Fruit fly (Drosophila melanogaster): ENCODE measurements around the gene CheA87a.
A peak's percentile ranks its signal among the peaks of the same experiment; 100 is the strongest.

CheA87a gene

DNA sequence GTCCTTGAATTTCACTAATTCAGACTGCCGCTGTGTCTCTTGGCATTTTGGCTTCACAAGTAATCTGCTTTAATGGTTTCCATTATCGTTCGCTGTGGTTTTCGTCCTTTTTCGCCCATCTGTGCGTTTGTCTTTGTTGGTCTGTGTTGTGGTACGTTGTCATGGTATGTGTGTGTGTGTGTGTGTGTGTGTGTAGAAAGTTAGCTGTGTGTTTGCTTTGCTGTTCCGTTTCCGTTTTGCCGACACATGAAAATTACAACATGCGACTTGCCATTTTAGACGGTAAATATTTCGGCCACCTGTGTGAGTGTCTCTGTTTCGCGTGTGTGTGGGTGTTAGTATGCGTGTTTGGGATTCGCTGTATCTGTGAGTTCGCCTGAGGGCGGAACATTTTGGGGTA, 12.5 kb upstream of the CheA87a start:
- TF ChIP-seq psq (GFP tag; optimal IDR thresholded peaks at IDR 0.05) (no peak), Dfd (GFP tag; optimal IDR thresholded peaks at IDR 0.05) (peak; percentile 58), OdsH (GFP tag; optimal IDR thresholded peaks at IDR 0.05) (no peak), Abd-B (GFP tag; optimal IDR thresholded peaks at IDR 0.05) (no peak), jim (GFP tag; optimal IDR thresholded peaks at IDR 0.05) (no peak)

DNA sequence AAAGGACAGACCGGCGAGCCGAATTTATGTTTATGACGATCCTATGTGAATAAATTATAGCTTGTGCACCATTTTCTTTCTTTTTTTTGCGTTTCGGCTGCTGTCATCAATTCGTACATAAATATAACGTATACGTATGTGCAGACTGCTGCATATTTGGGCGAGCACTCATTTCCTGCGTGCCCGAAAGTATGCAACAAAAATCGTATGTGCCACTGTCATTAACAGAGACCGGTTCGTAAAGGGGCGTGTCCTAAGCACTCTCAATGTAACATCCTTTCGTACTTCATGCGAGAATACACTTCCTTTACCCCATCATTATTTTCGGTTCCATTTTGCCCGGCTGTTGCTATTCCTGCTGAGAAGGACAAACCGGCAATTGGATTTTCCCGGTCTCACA, 9.3 kb upstream of the CheA87a start:
- no peak for TF ChIP-seq sv (GFP tag; optimal IDR thresholded peaks at IDR 0.05)
- peak; percentile 28 for TF ChIP-seq Myc (optimal IDR thresholded peaks at IDR 0.05)
- no peak for TF ChIP-seq fru (GFP tag; optimal IDR thresholded peaks at IDR 0.05)
- no peak for TF ChIP-seq Vsx2 (GFP tag; optimal IDR thresholded peaks at IDR 0.05; ENCODE audit: partially characterized antibody)
- no peak for TF ChIP-seq sage (GFP tag; optimal IDR thresholded peaks at IDR 0.05)
- TF ChIP-seq foxo (GFP tag; optimal IDR thresholded peaks at IDR 0.05), result no peak
- TF ChIP-seq OdsH (GFP tag; optimal IDR thresholded peaks at IDR 0.05), result no peak
- no peak for TF ChIP-seq lola (GFP tag; optimal IDR thresholded peaks at IDR 0.05)
- TF ChIP-seq Abd-B (GFP tag; optimal IDR thresholded peaks at IDR 0.05), result no peak
- TF ChIP-seq h (GFP tag; optimal IDR thresholded peaks at IDR 0.05), result no peak
- no peak for TF ChIP-seq usp (GFP tag; optimal IDR thresholded peaks at IDR 0.05)
- no peak for TF ChIP-seq dmrt93B (GFP tag; optimal IDR thresholded peaks at IDR 0.05)
- no peak for TF ChIP-seq Sp1 (GFP tag; optimal IDR thresholded peaks at IDR 0.05)
- no peak for TF ChIP-seq Dfd (GFP tag; optimal IDR thresholded peaks at IDR 0.05)
- no peak for TF ChIP-seq HLH106 (tag; optimal IDR thresholded peaks at IDR 0.05)
- TF ChIP-seq psq (GFP tag; optimal IDR thresholded peaks at IDR 0.05), result no peak
- no peak for TF ChIP-seq Hnf4 (GFP tag; optimal IDR thresholded peaks at IDR 0.05)
- peak; percentile 1 for TF ChIP-seq rgr (GFP tag; optimal IDR thresholded peaks at IDR 0.05)
- TF ChIP-seq Mio (GFP tag; optimal IDR thresholded peaks at IDR 0.05), result no peak
- peak; percentile 49 for TF ChIP-seq Dif (GFP tag; optimal IDR thresholded peaks at IDR 0.05; ENCODE audit: partially characterized antibody)
- peak; percentile 48 for TF ChIP-seq N (GFP tag; optimal IDR thresholded peaks at IDR 0.05)
- no peak for TF ChIP-seq woc (GFP tag; optimal IDR thresholded peaks at IDR 0.05)
- TF ChIP-seq dl (GFP tag; optimal IDR thresholded peaks at IDR 0.05; ENCODE audit: insufficient read depth in 1 of 2, partially characterized antibody in 2 of 2), result no peak
- TF ChIP-seq CG9705 (GFP tag; optimal IDR thresholded peaks at IDR 0.05), result no peak
- TF ChIP-seq CG32264 (GFP tag; optimal IDR thresholded peaks at IDR 0.05), result no peak
- TF ChIP-seq brk (GFP tag; optimal IDR thresholded peaks at IDR 0.05), result no peak
- no peak for TF ChIP-seq jim (GFP tag; optimal IDR thresholded peaks at IDR 0.05)
- TF ChIP-seq Hr83 (GFP tag; optimal IDR thresholded peaks at IDR 0.05; ENCODE audit: poor library complexity, severe bottlenecking), result no peak
- TF ChIP-seq dsf (GFP tag; optimal IDR thresholded peaks at IDR 0.05; ENCODE audit: borderline replicate concordance), result no peak
- no peak for TF ChIP-seq Jra (GFP tag; optimal IDR thresholded peaks at IDR 0.05)
- TF ChIP-seq Hr78 (GFP tag; optimal IDR thresholded peaks at IDR 0.05), result no peak
- TF ChIP-seq Rel (GFP tag; optimal IDR thresholded peaks at IDR 0.05), result no peak
- no peak for TF ChIP-seq Rel (tag; optimal IDR thresholded peaks at IDR 0.05)
- TF ChIP-seq br (GFP tag; optimal IDR thresholded peaks at IDR 0.05), result no peak
- TF ChIP-seq tai (GFP tag; optimal IDR thresholded peaks at IDR 0.05), result no peak
- TF ChIP-seq CrebA (GFP tag; optimal IDR thresholded peaks at IDR 0.05; ENCODE audit: borderline replicate concordance), result no peak

DNA sequence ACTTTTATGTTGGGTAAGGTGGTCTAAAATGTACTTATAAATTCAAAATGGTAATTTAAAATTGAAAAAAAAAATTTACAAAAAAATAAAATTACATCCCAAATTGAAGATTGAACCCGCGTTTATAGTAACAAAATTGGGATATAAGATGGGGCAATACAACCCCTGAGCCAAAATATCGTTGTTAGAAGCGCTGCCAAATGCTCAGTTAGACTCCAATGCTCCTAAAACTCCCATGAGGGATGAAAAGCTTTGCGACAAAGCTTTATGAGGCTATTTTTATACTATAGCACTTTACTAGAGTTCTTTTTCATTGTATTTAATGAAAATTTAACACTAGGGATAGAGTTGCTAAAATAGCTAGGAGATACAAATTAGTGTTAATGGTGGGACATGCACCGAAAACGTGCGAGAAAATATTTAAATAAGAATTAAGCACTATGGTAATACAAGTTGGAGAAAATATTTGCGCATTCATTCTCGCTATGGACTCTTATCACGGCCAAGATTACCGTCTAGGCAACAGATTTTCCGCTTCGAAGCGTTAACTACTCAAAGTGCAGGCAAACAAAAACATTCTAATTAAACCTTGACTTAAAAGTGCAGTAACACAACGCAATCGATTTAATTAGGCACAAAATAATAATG, 6.0 kb upstream of the CheA87a start:
- no peak for TF ChIP-seq woc (GFP tag; optimal IDR thresholded peaks at IDR 0.05)
- no peak for TF ChIP-seq jim (GFP tag; optimal IDR thresholded peaks at IDR 0.05)
- no peak for TF ChIP-seq usp (GFP tag; optimal IDR thresholded peaks at IDR 0.05)
- no peak for TF ChIP-seq Abd-B (GFP tag; optimal IDR thresholded peaks at IDR 0.05)
- no peak for TF ChIP-seq rgr (GFP tag; optimal IDR thresholded peaks at IDR 0.05)
- no peak for TF ChIP-seq pan (optimal IDR thresholded peaks at IDR 0.05)
- TF ChIP-seq tai (GFP tag; optimal IDR thresholded peaks at IDR 0.05), result no peak
- TF ChIP-seq Sp1 (GFP tag; optimal IDR thresholded peaks at IDR 0.05), result no peak
- TF ChIP-seq foxo (GFP tag; optimal IDR thresholded peaks at IDR 0.05), result no peak
- TF ChIP-seq brk (GFP tag; optimal IDR thresholded peaks at IDR 0.05), result no peak
- no peak for TF ChIP-seq psq (GFP tag; optimal IDR thresholded peaks at IDR 0.05)
- no peak for TF ChIP-seq dl (GFP tag; optimal IDR thresholded peaks at IDR 0.05; ENCODE audit: insufficient read depth in 1 of 2, partially characterized antibody in 2 of 2)
- no peak for TF ChIP-seq fru (GFP tag; optimal IDR thresholded peaks at IDR 0.05)
- TF ChIP-seq Hr83 (GFP tag; optimal IDR thresholded peaks at IDR 0.05; ENCODE audit: poor library complexity, severe bottlenecking), result no peak
- no peak for TF ChIP-seq OdsH (GFP tag; optimal IDR thresholded peaks at IDR 0.05)
- TF ChIP-seq Hr78 (GFP tag; optimal IDR thresholded peaks at IDR 0.05), result no peak

Data from whole organism, wandering third instar larva.